Worm (Caenorhabditis elegans): ENCODE data around the gene tbb-1.
A peak's percentile ranks its signal among the peaks of the same experiment; 100 is the strongest.

Gene tbb-1

ce11 chrIII:10740518-10740917, 1.7 kb downstream of the tbb-1 start, which contains the start of gene K01G5.8:
K01G5.8 (minus strand) TSS chrIII:10740772.
- TF ChIP-seq tra-4 (tag; optimal IDR thresholded peaks at IDR 0.05) (no peak), pes-1 (GFP tag; IDR thresholded peaks at IDR 0.05) (no peak), scrt-1 (GFP tag; IDR thresholded peaks at IDR 0.05) (no peak), B0310.2 (tag; optimal IDR thresholded peaks at IDR 0.05) (no peak), flt-1 (GFP tag; IDR thresholded peaks at IDR 0.05) (no peak), F13C5.2 (tag; optimal IDR thresholded peaks at IDR 0.05) (no peak), tbx-11 (GFP tag; IDR thresholded peaks at IDR 0.05) (no peak), hmg-4 (GFP tag; optimal IDR thresholded peaks at IDR 0.05) (no peak), sea-1 (GFP tag; conservative IDR thresholded peaks at IDR 0.05) (no peak), hnd-1 (tag; optimal IDR thresholded peaks at IDR 0.05) (no peak), ceh-36 (tag; optimal IDR thresholded peaks at IDR 0.05) (no peak), aly-1 (tag; optimal IDR thresholded peaks at IDR 0.05) (no peak)

- TF ChIP-seq scrt-1 (GFP tag; IDR thresholded peaks at IDR 0.05) (no peak), pes-1 (GFP tag; IDR thresholded peaks at IDR 0.05) (no peak; the same call in 1 of the 2 replicates), aly-1 (tag; optimal IDR thresholded peaks at IDR 0.05) (no peak), tra-4 (tag; optimal IDR thresholded peaks at IDR 0.05) (no peak), B0310.2 (tag; optimal IDR thresholded peaks at IDR 0.05) (peak; percentile 54), F13C5.2 (tag; optimal IDR thresholded peaks at IDR 0.05) (peak; percentile 67), ama-1 (optimal IDR thresholded peaks at IDR 0.05) (peak; percentile 73)
Measured at ce11 chrIII:10739902-10740301, 2.3 kb downstream of the tbb-1 start.

ce11 chrIII:10739455-10739854, 2.8 kb downstream of the tbb-1 start, which contains the start of gene smap-1:
smap-1 (minus strand) TSS chrIII:10739792.
- TF ChIP-seq tbx-37 (GFP tag; conservative IDR thresholded peaks at IDR 0.05) (no peak), B0310.2 (tag; optimal IDR thresholded peaks at IDR 0.05) (no peak), hnd-1 (tag; optimal IDR thresholded peaks at IDR 0.05) (no peak), flt-1 (GFP tag; IDR thresholded peaks at IDR 0.05) (no peak), sea-1 (GFP tag; conservative IDR thresholded peaks at IDR 0.05) (no peak), ceh-36 (tag; optimal IDR thresholded peaks at IDR 0.05) (no peak), hmbx-1 (tag; optimal IDR thresholded peaks at IDR 0.05) (no peak), ets-7 (tag; optimal IDR thresholded peaks at IDR 0.05) (no peak), F13C5.2 (tag; optimal IDR thresholded peaks at IDR 0.05) (no peak), tbx-11 (GFP tag; IDR thresholded peaks at IDR 0.05) (no peak), aly-1 (tag; optimal IDR thresholded peaks at IDR 0.05) (no peak), pes-1 (GFP tag; IDR thresholded peaks at IDR 0.05) (no peak), tra-4 (tag; optimal IDR thresholded peaks at IDR 0.05) (no peak), hmg-4 (GFP tag; optimal IDR thresholded peaks at IDR 0.05) (no peak), ceh-13 (GFP tag; optimal IDR thresholded peaks at IDR 0.05) (no peak)

DNA sequence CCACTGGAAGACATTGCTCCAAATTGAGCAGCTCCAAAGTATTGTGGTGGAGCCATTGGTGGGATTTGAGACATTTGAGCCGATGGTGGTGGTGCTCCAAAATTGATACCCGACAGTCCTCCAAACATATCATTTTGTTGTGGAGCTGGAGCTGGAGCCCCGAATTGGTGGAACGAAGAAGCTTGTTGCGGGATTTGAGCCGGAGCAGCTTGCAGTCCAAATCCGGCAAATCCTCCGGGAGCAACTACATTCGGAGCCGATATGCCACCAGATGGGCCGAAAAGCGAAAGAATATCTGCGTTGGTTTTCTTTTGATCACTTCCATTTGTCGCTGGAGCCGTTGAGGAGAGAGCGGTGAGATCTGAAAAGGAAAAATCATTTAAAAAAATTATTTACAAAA, 4.2 kb downstream of the tbb-1 start:
- TF ChIP-seq ets-7 (tag; optimal IDR thresholded peaks at IDR 0.05) (no peak), sea-1 (GFP tag; conservative IDR thresholded peaks at IDR 0.05) (no peak)

DNA sequence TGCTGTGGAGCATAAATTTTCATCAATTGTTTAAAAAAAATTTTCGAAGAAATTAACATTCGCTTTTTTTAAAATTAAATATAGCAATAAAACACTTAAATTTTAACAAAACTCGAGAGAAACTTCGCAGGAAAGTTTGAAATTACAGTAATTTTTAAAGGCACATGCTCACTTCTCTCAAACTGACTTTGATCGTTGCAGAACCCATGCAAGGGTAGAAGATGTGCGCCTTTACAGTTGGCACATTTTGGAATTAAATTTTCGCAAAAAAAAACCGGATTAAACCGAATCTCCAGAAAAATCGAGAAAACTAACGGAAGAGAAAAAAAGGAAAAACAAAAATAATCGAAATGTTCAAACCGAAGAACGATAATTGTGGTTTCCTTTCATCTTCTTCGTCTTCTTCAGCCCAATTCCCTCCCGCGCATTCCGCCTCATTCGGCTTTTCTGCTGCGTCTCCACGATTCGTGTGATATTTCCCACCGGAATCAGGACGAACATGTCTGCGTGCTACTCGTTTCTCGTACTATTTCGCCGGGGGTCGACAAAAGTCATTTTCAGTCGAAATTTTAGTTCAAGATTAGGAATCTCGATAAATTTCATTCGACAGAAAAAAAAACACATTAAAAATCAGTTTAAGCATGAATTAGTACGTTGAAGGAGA, 5.8 kb downstream of the tbb-1 start:
- TF ChIP-seq F13C5.2 (tag; optimal IDR thresholded peaks at IDR 0.05) (no peak), ceh-36 (tag; optimal IDR thresholded peaks at IDR 0.05) (no peak), flt-1 (GFP tag; IDR thresholded peaks at IDR 0.05) (no peak), ceh-13 (GFP tag; optimal IDR thresholded peaks at IDR 0.05) (no peak), tbx-11 (GFP tag; IDR thresholded peaks at IDR 0.05) (no peak), tbx-37 (GFP tag; conservative IDR thresholded peaks at IDR 0.05) (no peak), hmbx-1 (tag; optimal IDR thresholded peaks at IDR 0.05) (no peak), hmg-4 (GFP tag; optimal IDR thresholded peaks at IDR 0.05) (no peak), ama-1 (optimal IDR thresholded peaks at IDR 0.05) (no peak)

- TF ChIP-seq sea-1 (GFP tag; conservative IDR thresholded peaks at IDR 0.05) (no peak), pes-1 (GFP tag; IDR thresholded peaks at IDR 0.05) (no peak), ets-7 (tag; optimal IDR thresholded peaks at IDR 0.05) (no peak), flt-1 (GFP tag; IDR thresholded peaks at IDR 0.05) (no peak), F13C5.2 (tag; optimal IDR thresholded peaks at IDR 0.05) (no peak), ama-1 (optimal IDR thresholded peaks at IDR 0.05) (no peak), tbx-37 (GFP tag; conservative IDR thresholded peaks at IDR 0.05) (no peak), aly-1 (tag; optimal IDR thresholded peaks at IDR 0.05) (no peak), hmg-4 (GFP tag; optimal IDR thresholded peaks at IDR 0.05) (no peak), hmbx-1 (tag; optimal IDR thresholded peaks at IDR 0.05) (no peak), hnd-1 (tag; optimal IDR thresholded peaks at IDR 0.05) (no peak), B0310.2 (tag; optimal IDR thresholded peaks at IDR 0.05) (no peak), ceh-13 (GFP tag; optimal IDR thresholded peaks at IDR 0.05) (no peak), scrt-1 (GFP tag; IDR thresholded peaks at IDR 0.05) (no peak), tra-4 (tag; optimal IDR thresholded peaks at IDR 0.05) (no peak), tbx-11 (GFP tag; IDR thresholded peaks at IDR 0.05) (no peak)
Measured at ce11 chrIII:10734511-10735233, 7.6 kb downstream of the tbb-1 start.

DNA sequence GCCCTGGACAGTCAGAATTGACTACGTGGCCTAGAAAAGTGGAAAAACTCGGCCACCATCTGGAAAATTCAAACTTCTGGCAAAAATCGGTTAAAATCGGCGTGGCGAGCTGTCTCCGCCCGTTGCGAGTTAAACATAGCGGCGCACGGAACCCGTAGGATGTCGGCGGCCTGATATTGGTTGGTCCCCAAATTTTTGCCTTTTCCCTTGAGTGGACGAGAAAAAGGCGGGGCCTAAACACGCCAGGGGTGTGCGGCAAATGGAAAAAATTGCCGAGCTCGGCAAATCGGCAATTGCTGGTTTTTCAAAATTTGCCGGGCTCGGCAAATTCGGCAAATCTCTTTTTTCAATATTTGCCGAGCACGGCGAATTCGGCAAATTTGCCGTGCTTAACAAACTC, 8.9 kb downstream of the tbb-1 start:
- TF ChIP-seq hmg-4 (GFP tag; optimal IDR thresholded peaks at IDR 0.05) (no peak), pes-1 (GFP tag; IDR thresholded peaks at IDR 0.05) (0 out of 2 replicates have a peak, but pooled peaks have one; percentile 19)

DNA sequence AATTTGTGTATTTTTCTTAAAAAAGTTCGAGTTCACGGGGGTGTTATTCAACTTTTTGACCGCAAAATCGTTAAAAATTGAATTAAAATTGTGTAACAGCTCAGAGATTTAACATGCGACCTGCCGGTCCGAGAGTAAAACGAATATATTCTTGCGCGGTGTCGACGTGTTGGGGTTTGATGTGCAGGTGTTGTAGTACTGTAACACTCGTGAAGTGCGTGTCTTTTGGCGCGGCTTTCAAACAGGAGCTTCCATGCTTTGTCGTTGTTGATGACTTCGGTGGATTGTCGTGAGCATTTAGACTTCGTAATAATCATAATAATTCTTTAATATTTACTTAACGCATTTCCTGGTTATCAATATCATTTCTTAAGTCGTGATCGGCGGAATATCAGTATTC, 11.7 kb downstream of the tbb-1 start, which contains the start of gene tat-3:
Gene tat-3 (minus strand): TSS at position 196 of the 400 bp plus-strand sequence.
- no peak for TF ChIP-seq aly-1 (tag; optimal IDR thresholded peaks at IDR 0.05)
- no peak for TF ChIP-seq B0310.2 (tag; optimal IDR thresholded peaks at IDR 0.05)
- no peak for TF ChIP-seq tbx-37 (GFP tag; conservative IDR thresholded peaks at IDR 0.05)
- TF ChIP-seq ets-7 (tag; optimal IDR thresholded peaks at IDR 0.05): no peak
- no peak for TF ChIP-seq tra-4 (tag; optimal IDR thresholded peaks at IDR 0.05)
- no peak for TF ChIP-seq sea-1 (GFP tag; conservative IDR thresholded peaks at IDR 0.05)
- TF ChIP-seq ceh-13 (GFP tag; optimal IDR thresholded peaks at IDR 0.05): no peak
- no peak for TF ChIP-seq hmbx-1 (tag; optimal IDR thresholded peaks at IDR 0.05)
- no peak for TF ChIP-seq ceh-36 (tag; optimal IDR thresholded peaks at IDR 0.05)
- no peak for TF ChIP-seq hnd-1 (tag; optimal IDR thresholded peaks at IDR 0.05)
- TF ChIP-seq scrt-1 (GFP tag; IDR thresholded peaks at IDR 0.05): no peak
- TF ChIP-seq ama-1 (optimal IDR thresholded peaks at IDR 0.05): no peak

Measured in whole organism, early embryonic.